Worm (Caenorhabditis elegans) whole organism, L2 larva: ENCODE data around the gene mth-2.

ENCODE experiments used
- F13H6.1 ChIP-seq: sonication (generic microtip); optimal IDR thresholded peaks from 2 replicates; lab custom pipeline; 2016; ENCODE audit warnings: missing genetic modification characterization, missing compliant biosample characterization
- R02D3.7 ChIP-seq: fragments of 150-350 bp; optimal IDR thresholded peaks from 2 replicates; lab custom pipeline; 2014; ENCODE audit warnings: missing biosample characterization, missing genetic modification characterization
- Y55F3AM.14 ChIP-seq: fragments of 200-800 bp; sonication (Bioruptor generic); optimal IDR thresholded peaks from 2 replicates; lab custom pipeline; 2018; ENCODE audit warnings: mild to moderate bottlenecking, missing genetic modification characterization, missing compliant biosample characterization
- alr-1 ChIP-seq: fragments of 150-350 bp; optimal IDR thresholded peaks from 2 replicates; lab custom pipeline; 2014; ENCODE audit warnings: missing biosample characterization, missing genetic modification characterization
- aly-2 ChIP-seq: fragments of 150-350 bp; optimal IDR thresholded peaks from 2 replicates; lab custom pipeline; 2014; ENCODE audit warnings: missing biosample characterization, missing genetic modification characterization
- ama-1 ChIP-seq: fragments of 150-350 bp; optimal IDR thresholded peaks from 2 replicates; lab custom pipeline; 2018; ENCODE audit warnings: inconsistent platforms
- blmp-1 ChIP-seq: sonication (generic microtip); optimal IDR thresholded peaks from 2 replicates; lab custom pipeline; 2017; ENCODE audit warnings: missing genetic modification characterization, mild to moderate bottlenecking, missing compliant biosample characterization, antibody characterized with exemption, moderate library complexity; ENCODE audit not compliant: insufficient read depth
- ceh-16 ChIP-seq: fragments of 150-350 bp; optimal IDR thresholded peaks from 2 replicates; lab custom pipeline; 2014; ENCODE audit warnings: missing biosample characterization, missing genetic modification characterization
- elt-3 ChIP-seq: sonication (generic microtip); optimal IDR thresholded peaks from 2 replicates; lab custom pipeline; 2017; ENCODE audit warnings: missing biosample characterization, missing genetic modification characterization
- fos-1 ChIP-seq: fragments of 150-350 bp; optimal IDR thresholded peaks from 2 replicates; lab custom pipeline; 2014; ENCODE audit warnings: missing biosample characterization, missing genetic modification characterization
- gmeb-1 ChIP-seq: fragments of 150-350 bp; optimal IDR thresholded peaks from 2 replicates; lab custom pipeline; 2014; ENCODE audit warnings: missing biosample characterization, missing genetic modification characterization
- lin-11 ChIP-seq: fragments of 150-350 bp; sonication (generic microtip); optimal IDR thresholded peaks from 2 replicates; lab custom pipeline; 2014; ENCODE audit warnings: missing biosample characterization, missing genetic modification characterization, inconsistent platforms, mixed read lengths
- lin-13 ChIP-seq: fragments of 150-350 bp; optimal IDR thresholded peaks from 2 replicates; lab custom pipeline; 2014; ENCODE audit warnings: missing biosample characterization, missing genetic modification reagents, missing genetic modification characterization
- lin-39 ChIP-seq: fragments of 150-350 bp; optimal IDR thresholded peaks from 2 replicates; lab custom pipeline; 2014; ENCODE audit warnings: missing biosample characterization, missing genetic modification reagents, missing genetic modification characterization
- nhr-10 ChIP-seq: sonication (generic microtip); optimal IDR thresholded peaks from 2 replicates; lab custom pipeline; 2017; ENCODE audit warnings: missing biosample characterization, missing genetic modification characterization
- nhr-129 ChIP-seq: fragments of 150-350 bp; optimal IDR thresholded peaks from 2 replicates; lab custom pipeline; 2014; ENCODE audit warnings: missing biosample characterization, missing genetic modification characterization
- nhr-21 ChIP-seq: fragments of 150-350 bp; optimal IDR thresholded peaks from 2 replicates; lab custom pipeline; 2014; ENCODE audit warnings: missing biosample characterization, missing genetic modification characterization
- nhr-23 ChIP-seq: fragments of 150-350 bp; optimal IDR thresholded peaks from 2 replicates; lab custom pipeline; 2014; ENCODE audit warnings: missing biosample characterization, missing genetic modification reagents, missing genetic modification characterization
- nhr-237 ChIP-seq: fragments of 150-350 bp; optimal IDR thresholded peaks from 2 replicates; lab custom pipeline; 2014; ENCODE audit warnings: missing biosample characterization, missing genetic modification characterization
- nhr-25 ChIP-seq: fragments of 150-350 bp; sonication (generic microtip); optimal IDR thresholded peaks from 3 replicates; lab custom pipeline; 2014; ENCODE audit warnings: missing biosample characterization, missing genetic modification characterization
- peb-1 ChIP-seq: fragments of 150-350 bp; optimal IDR thresholded peaks from 2 replicates; lab custom pipeline; 2014; ENCODE audit warnings: missing biosample characterization, missing genetic modification characterization
- sem-4 ChIP-seq: fragments of 150-350 bp; optimal IDR thresholded peaks from 2 replicates; lab custom pipeline; 2014; ENCODE audit warnings: missing biosample characterization, missing genetic modification reagents, missing genetic modification characterization
- sma-3 ChIP-seq: sonication (generic microtip); optimal IDR thresholded peaks from 2 replicates; lab custom pipeline; 2016; ENCODE audit warnings: missing genetic modification reagents, missing genetic modification characterization, missing compliant biosample characterization
- sma-9 ChIP-seq, 2 experiments: fragments of 150-350 bp in 1 of 2; sonication (generic microtip) in 1 of 2; optimal IDR thresholded peaks; 2 replicates each; lab custom pipeline; 2014 to 2016; ENCODE audit warnings: missing genetic modification characterization in 2 of 2, mild to moderate bottlenecking in 1 of 2, missing biosample characterization in 1 of 2, missing compliant biosample characterization in 1 of 2, missing genetic modification reagents in 1 of 2, moderate library complexity in 1 of 2
- snpc-4 ChIP-seq: fragments of 150-350 bp; optimal IDR thresholded peaks from 2 replicates; lab custom pipeline; 2014; ENCODE audit warnings: missing biosample characterization, missing genetic modification characterization
- unc-39 ChIP-seq: fragments of 150-350 bp; optimal IDR thresholded peaks from 2 replicates; lab custom pipeline; 2014; ENCODE audit warnings: missing biosample characterization, missing genetic modification characterization
- unc-55 ChIP-seq: fragments of 150-350 bp; sonication (generic microtip); optimal IDR thresholded peaks from 3 replicates; lab custom pipeline; 2014; ENCODE audit warnings: missing biosample characterization, missing genetic modification reagents, missing genetic modification characterization
- unc-62 ChIP-seq: fragments of 150-350 bp; optimal IDR thresholded peaks from 2 replicates; lab custom pipeline; 2014; ENCODE audit warnings: missing biosample characterization, missing genetic modification reagents, missing genetic modification characterization
- ztf-1 ChIP-seq: fragments of 200-800 bp; sonication (Bioruptor generic); conservative IDR thresholded peaks from 2 replicates; pipeline ENCODE4 v1.3.6; 2022; ENCODE audit warnings: missing genetic modification characterization, missing compliant biosample characterization
- ztf-11 ChIP-seq: sonication (generic microtip); optimal IDR thresholded peaks from 2 replicates; lab custom pipeline; 2017; ENCODE audit warnings: missing biosample characterization, missing genetic modification characterization

Gene mth-2

DNA sequence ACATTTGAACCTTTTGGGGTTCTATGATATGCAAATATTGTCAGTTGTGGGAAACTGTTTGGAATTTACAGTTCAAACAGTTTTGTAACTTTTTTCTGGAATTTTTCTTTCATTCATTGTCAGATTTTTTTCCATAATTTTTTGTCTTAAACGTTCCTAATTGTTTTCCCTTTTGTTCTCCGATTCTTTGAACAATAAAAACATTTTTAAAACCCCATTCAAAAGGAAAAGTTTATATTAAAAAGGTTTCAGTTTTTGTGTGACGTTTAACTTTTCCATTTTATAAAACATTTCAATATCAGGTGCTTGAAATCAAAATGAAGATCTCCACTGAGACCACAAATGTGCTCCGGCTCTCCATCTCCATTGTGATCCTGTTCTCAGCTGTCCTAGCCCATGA lies 24.9 kb upstream of the mth-2 start, which contains the start of gene F31D5.1:
Gene F31D5.1 (plus strand): TSS at position 301 of the 400 bp plus-strand sequence.
- TF ChIP-seq ztf-11 (tag; lab: Kevin White, UChicago) (no peak), ceh-16 (tag; lab: Kevin White, UChicago) (no peak), lin-13 (GFP tag; lab: Kevin White, UChicago) (no peak), aly-2 (tag; lab: Kevin White, UChicago) (no peak), blmp-1 (tag; lab: Kevin White, UChicago) (no peak), F13H6.1 (tag; lab: Kevin White, UChicago) (no peak), ama-1 (lab: Kevin White, UChicago) (no peak), peb-1 (no peak), sma-3 (no peak), sma-9 (GFP tag; optimal IDR thresholded peaks at IDR 0.05; lab: Kevin White, UChicago) (no peak), sma-9 (tag; optimal IDR thresholded peaks at IDR 0.05; lab: Kevin White, UChicago) (no peak)

DNA sequence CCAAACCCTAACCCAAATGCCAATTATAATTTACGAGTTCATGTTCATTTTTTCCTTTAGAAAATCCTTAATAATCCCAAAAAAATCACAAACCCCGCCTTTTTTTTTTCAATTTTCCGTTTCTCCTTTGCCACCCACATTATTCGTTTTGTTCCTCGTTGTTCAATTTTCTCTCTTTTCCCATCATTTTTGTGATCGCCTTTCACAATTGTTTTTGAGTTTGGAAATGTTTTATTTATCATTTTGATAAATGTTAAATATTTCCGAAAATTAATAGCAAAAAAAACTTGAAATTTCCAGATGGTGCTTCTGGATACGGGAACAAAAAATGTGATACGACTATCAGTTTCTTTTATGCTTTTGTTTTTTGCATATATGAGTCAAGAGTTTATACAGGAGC lies 21.2 kb upstream of the mth-2 start, which contains the start of gene F31D5.2:
Gene F31D5.2 (plus strand): TSS at position 301 of the 400 bp plus-strand sequence.
- TF ChIP-seq fos-1 (tag; lab: Kevin White, UChicago), result no peak
- TF ChIP-seq unc-39 (tag; lab: Kevin White, UChicago), result no peak
- TF ChIP-seq elt-3 (tag; lab: Kevin White, UChicago), result no peak
- no peak for TF ChIP-seq R02D3.7 (tag; lab: Kevin White, UChicago)
- no peak for TF ChIP-seq F13H6.1 (tag; lab: Kevin White, UChicago)
- TF ChIP-seq gmeb-1 (tag; lab: Kevin White, UChicago), result no peak
- TF ChIP-seq ztf-11 (tag; lab: Kevin White, UChicago), result no peak
- TF ChIP-seq nhr-10 (tag; lab: Kevin White, UChicago), result no peak
- TF ChIP-seq alr-1, result no peak
- no peak for TF ChIP-seq sem-4 (tag; lab: Kevin White, UChicago)
- TF ChIP-seq nhr-23, result no peak
- TF ChIP-seq nhr-129 (tag; lab: Kevin White, UChicago), result no peak
- TF ChIP-seq peb-1, result no peak
- TF ChIP-seq snpc-4 (tag; lab: Kevin White, UChicago), result no peak

DNA sequence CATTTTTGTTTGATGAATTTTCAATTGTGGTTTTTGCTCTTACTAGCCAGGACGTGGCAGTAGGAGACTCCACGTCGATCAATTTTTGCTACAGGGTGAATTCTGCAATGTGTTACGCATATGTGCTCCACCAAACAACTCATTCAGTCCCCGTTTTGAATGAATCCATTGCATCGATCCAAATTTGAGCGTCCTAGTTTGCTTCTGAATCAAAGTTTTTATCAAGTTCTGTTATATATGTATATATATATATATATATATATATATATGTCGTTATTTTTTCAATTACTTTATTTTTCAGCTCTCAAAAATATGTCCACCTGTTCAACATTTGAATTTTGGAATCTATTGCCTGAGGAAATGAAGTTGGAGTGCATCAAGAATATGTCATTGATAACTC lies 17.0 kb upstream of the mth-2 start, which contains the start of gene F31D5.7:
Gene F31D5.7 (plus strand): TSS at position 301 of the 400 bp plus-strand sequence.
- TF ChIP-seq R02D3.7 (tag; lab: Kevin White, UChicago) (no peak), ztf-1 (GFP tag; lab: Robert Waterston, UW) (no peak), unc-62 (no peak), ztf-11 (tag; lab: Kevin White, UChicago) (no peak), sma-3 (no peak), nhr-23 (no peak), lin-11 (tag; lab: Kevin White, UChicago) (no peak), nhr-237 (no peak), Y55F3AM.14 (no peak), ceh-16 (tag; lab: Kevin White, UChicago) (no peak), nhr-10 (tag; lab: Kevin White, UChicago) (no peak)

DNA sequence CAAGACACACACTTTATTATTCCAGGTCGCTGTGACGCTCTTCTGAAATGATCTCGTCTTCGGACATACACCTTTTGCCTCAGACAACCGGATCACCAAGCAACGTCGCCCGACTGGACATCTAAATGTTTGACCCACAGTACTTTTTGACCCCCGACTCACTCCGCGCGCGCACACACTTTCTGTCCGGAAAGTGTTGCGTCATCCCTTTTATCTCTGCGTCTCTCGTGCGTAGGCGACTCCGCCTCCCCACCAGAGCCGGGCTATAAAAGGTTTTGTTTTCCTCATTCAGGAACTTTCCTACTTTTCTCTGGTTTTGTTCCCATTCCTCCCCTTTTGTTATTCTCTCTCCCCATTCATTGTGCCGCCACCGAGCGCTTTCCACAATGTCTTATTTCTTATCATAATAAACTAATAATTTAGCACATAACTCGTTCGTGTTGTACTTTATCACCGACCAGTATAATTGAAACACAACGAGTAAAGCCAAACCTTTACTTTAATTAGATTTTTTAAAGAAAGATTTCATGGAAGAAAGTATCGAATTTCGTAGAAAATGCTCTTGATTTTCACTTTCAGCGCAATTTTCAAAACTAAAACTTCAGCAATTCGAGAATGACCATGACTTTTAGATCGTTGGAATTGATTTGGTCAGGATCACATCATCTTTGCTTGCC lies 15.1 kb upstream of the mth-2 start, which contains the start of gene F31D5.6:
Gene F31D5.6 (plus strand): TSS at position 627 of the 677 bp plus-strand sequence.
- TF ChIP-seq R02D3.7 (tag; lab: Kevin White, UChicago), result no peak
- TF ChIP-seq peb-1, result no peak
- TF ChIP-seq gmeb-1 (tag; lab: Kevin White, UChicago), result no peak
- no peak for TF ChIP-seq F13H6.1 (tag; lab: Kevin White, UChicago)
- TF ChIP-seq elt-3 (tag; lab: Kevin White, UChicago), result no peak
- no peak for TF ChIP-seq nhr-25 (tag; lab: Kevin White, UChicago)

DNA sequence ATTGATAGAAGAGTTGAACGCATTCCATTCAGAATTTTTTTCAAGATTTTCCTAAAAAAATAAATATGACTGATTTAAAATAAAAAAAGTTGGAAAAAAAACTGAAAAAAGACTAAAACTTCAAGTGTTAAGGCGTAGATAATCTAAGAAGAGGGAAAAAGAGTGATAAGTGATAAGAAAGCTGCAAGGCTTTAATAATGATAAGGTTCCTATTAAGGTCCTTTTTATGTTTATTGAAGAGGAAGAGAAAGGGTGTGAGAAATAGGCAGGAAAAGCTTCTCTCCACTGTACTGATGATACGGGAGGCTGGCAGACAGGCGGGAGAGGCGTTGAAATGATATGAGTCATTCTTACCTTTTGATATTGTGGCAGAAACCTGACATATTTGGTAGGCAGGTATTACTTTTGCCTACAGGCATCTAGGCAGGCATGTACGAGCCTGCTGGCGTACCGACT lies 9.6 kb upstream of the mth-2 start, which contains the start of gene mth-1:
Gene mth-1 (minus strand): TSS at position 51 of the 456 bp plus-strand sequence.
- TF ChIP-seq lin-39 (tag; lab: Kevin White, UChicago) (no peak), nhr-21 (tag; lab: Kevin White, UChicago) (no peak), fos-1 (tag; lab: Kevin White, UChicago) (peak; percentile 68), nhr-129 (tag; lab: Kevin White, UChicago) (no peak)
- TF ChIP-seq, all 48 proteins: peak for 1

DNA sequence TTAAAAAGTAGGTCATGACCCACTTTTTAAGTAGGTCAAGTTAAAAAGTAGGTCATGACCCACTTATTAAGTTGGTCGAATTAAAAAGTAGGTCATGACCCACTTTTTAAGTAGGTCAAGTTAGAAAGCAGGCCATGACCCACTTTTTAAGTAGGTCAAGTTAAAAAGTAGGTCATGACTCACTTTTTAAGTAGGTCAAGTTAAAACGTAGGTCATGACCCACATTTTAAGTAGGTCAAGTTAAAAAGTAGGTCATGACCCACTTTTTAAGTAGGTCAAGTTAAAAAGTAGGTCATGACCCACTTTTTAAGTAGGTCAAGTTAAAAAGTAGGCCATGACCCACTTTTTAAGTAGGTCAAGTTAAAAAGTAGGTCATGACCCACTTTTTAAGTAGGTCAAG lies 8.5 kb upstream of the mth-2 start:
- peak; percentile 4 for TF ChIP-seq unc-55 (GFP tag; lab: Kevin White, UChicago)
- TF ChIP-seq, all 48 proteins: peak for 1; not testable (repeated sequence) for 47
